Fruit fly (Drosophila melanogaster) whole organism, wandering third instar larva: Measurements from ENCODE around the gene shd.

Experiments
- Abd-B ChIP-seq: fragments of >200 bp; optimal IDR thresholded peaks from 2 replicates; lab custom pipeline; 2017; ENCODE audit warnings: missing biosample characterization, missing genetic modification characterization
- CG32264 ChIP-seq: fragments of 200-800 bp; sonication (Bioruptor generic); optimal IDR thresholded peaks from 2 replicates; lab custom pipeline; 2016; ENCODE audit warnings: missing biosample characterization, missing genetic modification characterization
- CG9705 ChIP-seq: fragments of 200-800 bp; sonication (Bioruptor generic); optimal IDR thresholded peaks from 2 replicates; lab custom pipeline; 2018; ENCODE audit warnings: missing biosample characterization, mild to moderate bottlenecking, missing genetic modification characterization
- CrebA ChIP-seq: fragments of 200-800 bp; sonication (Bioruptor generic); optimal IDR thresholded peaks from 2 replicates; lab custom pipeline; 2016; ENCODE audit warnings: missing biosample characterization, mild to moderate bottlenecking, missing genetic modification characterization, borderline replicate concordance
- Dif ChIP-seq: fragments of 200-275, 200-300 bp; sonication (Bioruptor generic); optimal IDR thresholded peaks from 2 replicates; lab custom pipeline; 2018; ENCODE audit warnings: missing biosample characterization, missing genetic modification characterization; ENCODE audit not compliant: partially characterized antibody
- GATAd ChIP-seq: sonication (Bioruptor generic); optimal IDR thresholded peaks from 2 replicates; lab custom pipeline; 2016; ENCODE audit warnings: missing biosample characterization, missing genetic modification characterization
- HLH106 ChIP-seq: fragments of 200-800 bp; optimal IDR thresholded peaks from 3 replicates; lab custom pipeline; 2019; ENCODE audit warnings: missing biosample characterization, mild to moderate bottlenecking, missing genetic modification characterization, moderate library complexity
- Hnf4 ChIP-seq: fragments of 200-800 bp; sonication (Bioruptor generic); optimal IDR thresholded peaks from 2 replicates; lab custom pipeline; 2016; ENCODE audit warnings: missing biosample characterization, mild to moderate bottlenecking, missing genetic modification characterization
- Hr78 ChIP-seq: fragments of >200 bp; optimal IDR thresholded peaks from 2 replicates; lab custom pipeline; 2017; ENCODE audit warnings: missing biosample characterization, missing genetic modification characterization
- Jra ChIP-seq: sonication (Bioruptor generic); optimal IDR thresholded peaks from 2 replicates; lab custom pipeline; 2016; ENCODE audit warnings: missing biosample characterization, missing genetic modification characterization
- Mio ChIP-seq: sonication (Bioruptor generic); optimal IDR thresholded peaks from 2 replicates; lab custom pipeline; 2016; ENCODE audit warnings: missing biosample characterization, missing genetic modification characterization
- Myc ChIP-seq: fragments of >200 bp; optimal IDR thresholded peaks from 2 replicates; lab custom pipeline; 2017
- N ChIP-seq: fragments of >200 bp; optimal IDR thresholded peaks from 2 replicates; lab custom pipeline; 2018; ENCODE audit warnings: missing biosample characterization, missing external identifiers, missing genetic modification characterization
- OdsH ChIP-seq: fragments of 200-800 bp; sonication (Bioruptor generic); optimal IDR thresholded peaks from 2 replicates; lab custom pipeline; 2016; ENCODE audit warnings: missing biosample characterization, mild to moderate bottlenecking, missing genetic modification characterization
- Rel ChIP-seq, 2 experiments: fragments of 200-800 bp; sonication (Bioruptor generic) in 1 of 2; optimal IDR thresholded peaks; 2 replicates in 1 of 2; 3 replicates in 1 of 2; lab custom pipeline; 2016 to 2019; ENCODE audit warnings: mild to moderate bottlenecking in 2 of 2, missing biosample characterization in 2 of 2, missing genetic modification characterization in 2 of 2, moderate library complexity in 1 of 2
- Vsx2 ChIP-seq: fragments of 200-300, 225-300 bp; sonication (Bioruptor generic); optimal IDR thresholded peaks from 2 replicates; lab custom pipeline; 2018; ENCODE audit warnings: missing biosample characterization, missing genetic modification characterization; ENCODE audit not compliant: partially characterized antibody
- br ChIP-seq: fragments of 200-800 bp; sonication (Bioruptor generic); optimal IDR thresholded peaks from 2 replicates; lab custom pipeline; 2016; ENCODE audit warnings: missing biosample characterization, missing genetic modification characterization
- brk ChIP-seq: fragments of 200-800 bp; sonication (Bioruptor generic); optimal IDR thresholded peaks from 2 replicates; lab custom pipeline; 2016; ENCODE audit warnings: missing biosample characterization, mild to moderate bottlenecking, missing genetic modification characterization
- dsf ChIP-seq: sonication (Bioruptor generic); optimal IDR thresholded peaks from 2 replicates; lab custom pipeline; 2016; ENCODE audit warnings: missing biosample characterization, missing genetic modification characterization, borderline replicate concordance
- foxo ChIP-seq, 2 experiments: fragments of 200-800 bp; sonication (Bioruptor generic); optimal IDR thresholded peaks; 2 replicates in 1 of 2; 3 replicates in 1 of 2; lab custom pipeline; 2016 to 2017; ENCODE audit warnings: missing biosample characterization in 2 of 2, missing genetic modification characterization in 2 of 2
- fru ChIP-seq: fragments of 200-800 bp; sonication (Bioruptor generic); optimal IDR thresholded peaks from 3 replicates; lab custom pipeline; 2016; ENCODE audit warnings: missing biosample characterization, mild to moderate bottlenecking, missing genetic modification characterization
- h ChIP-seq: fragments of 200-800 bp; sonication (Bioruptor generic); optimal IDR thresholded peaks from 3 replicates; lab custom pipeline; 2016; ENCODE audit warnings: missing biosample characterization, mild to moderate bottlenecking, missing genetic modification characterization
- jim ChIP-seq: fragments of 175-275, 200-325 bp; sonication (Bioruptor generic); optimal IDR thresholded peaks from 2 replicates; lab custom pipeline; 2016; ENCODE audit warnings: missing biosample characterization, mild to moderate bottlenecking, missing genetic modification characterization
- psq ChIP-seq: fragments of 200-800 bp; sonication (Bioruptor generic); optimal IDR thresholded peaks from 3 replicates; lab custom pipeline; 2017; ENCODE audit warnings: missing biosample characterization, mild to moderate bottlenecking, missing genetic modification characterization, moderate library complexity
- rgr ChIP-seq: fragments of 200-800 bp; sonication (Bioruptor generic); optimal IDR thresholded peaks from 3 replicates; lab custom pipeline; 2016; ENCODE audit warnings: missing biosample characterization, mild to moderate bottlenecking, missing genetic modification characterization
- sage ChIP-seq: fragments of 200-800 bp; sonication (Bioruptor generic); optimal IDR thresholded peaks from 2 replicates; lab custom pipeline; 2016; ENCODE audit warnings: missing biosample characterization, mild to moderate bottlenecking, missing genetic modification characterization
- sv ChIP-seq: fragments of 200-800 bp; sonication (Bioruptor generic); optimal IDR thresholded peaks from 3 replicates; lab custom pipeline; 2016; ENCODE audit warnings: missing biosample characterization, missing genetic modification characterization
- tai ChIP-seq: sonication (Bioruptor generic); optimal IDR thresholded peaks from 2 replicates; lab custom pipeline; 2016; ENCODE audit warnings: missing biosample characterization, missing genetic modification characterization
- usp ChIP-seq: fragments of >200 bp; optimal IDR thresholded peaks from 2 replicates; lab custom pipeline; 2017; ENCODE audit warnings: missing biosample characterization, missing genetic modification characterization

shd gene

dm6 chr3L:14615187-14615586 is 929 bp downstream of the shd start (continued):
- TF ChIP-seq Mio (GFP tag; lab: Kevin White, UChicago), result no peak
- peak; percentile 20 for TF ChIP-seq psq (GFP tag; lab: Kevin White, UChicago)
- TF ChIP-seq Abd-B (GFP tag; lab: Kevin White, UChicago), result no peak
- no peak for TF ChIP-seq Rel (GFP tag; optimal IDR thresholded peaks at IDR 0.05; lab: Kevin White, UChicago)
- no peak for TF ChIP-seq Rel (tag; optimal IDR thresholded peaks at IDR 0.05; lab: Kevin White, UChicago)
- no peak for TF ChIP-seq Myc (lab: Kevin White, UChicago)
- TF ChIP-seq Vsx2, result no peak
- TF ChIP-seq brk (GFP tag; lab: Kevin White, UChicago), result peak; percentile 18
- TF ChIP-seq usp (GFP tag; lab: Kevin White, UChicago), result no peak
- TF ChIP-seq dsf (GFP tag; lab: Kevin White, UChicago), result no peak
- TF ChIP-seq, all 38 proteins: peak for 12

dm6 chr3L:14616085-14617026 is 2.1 kb downstream of the shd start:
- peak; percentile 11 for TF ChIP-seq HLH106 (tag; lab: Kevin White, UChicago)
- peak; percentile 12 for TF ChIP-seq psq (GFP tag; lab: Kevin White, UChicago)
- TF ChIP-seq Hnf4 (GFP tag; lab: Kevin White, UChicago), result no peak
- TF ChIP-seq rgr (GFP tag; lab: Kevin White, UChicago), result peak; percentile 4

- no peak for TF ChIP-seq usp (GFP tag; lab: Kevin White, UChicago)
- no peak for TF ChIP-seq GATAd (GFP tag; lab: Kevin White, UChicago)
- no peak for TF ChIP-seq CrebA
- no peak for TF ChIP-seq Vsx2
- TF ChIP-seq br (GFP tag; lab: Kevin White, UChicago), result no peak
- no peak for TF ChIP-seq Jra (GFP tag; lab: Kevin White, UChicago)
- no peak for TF ChIP-seq Dif (GFP tag; lab: Kevin White, UChicago)
- TF ChIP-seq CG9705 (GFP tag; lab: Kevin White, UChicago), result no peak
- no peak for TF ChIP-seq h (GFP tag; lab: Kevin White, UChicago)
- no peak for TF ChIP-seq foxo (GFP tag; optimal IDR thresholded peaks at IDR 0.05; lab: Kevin White, UChicago)
- TF ChIP-seq tai (GFP tag; lab: Kevin White, UChicago), result no peak
- no peak for TF ChIP-seq Rel (GFP tag; optimal IDR thresholded peaks at IDR 0.05; lab: Kevin White, UChicago)
- TF ChIP-seq Rel (tag; optimal IDR thresholded peaks at IDR 0.05; lab: Kevin White, UChicago), result no peak
Measured at dm6 chr3L:14617511-14618217, 3.4 kb downstream of the shd start.

- TF ChIP-seq N (GFP tag; lab: Kevin White, UChicago), result no peak
- TF ChIP-seq fru (GFP tag; lab: Kevin White, UChicago), result no peak
- no peak for TF ChIP-seq Hr78 (GFP tag; lab: Kevin White, UChicago)
- TF ChIP-seq jim (GFP tag; lab: Kevin White, UChicago), result no peak
- no peak for TF ChIP-seq OdsH (GFP tag; lab: Kevin White, UChicago)
- no peak for TF ChIP-seq HLH106 (tag; lab: Kevin White, UChicago)
- no peak for TF ChIP-seq Mio (GFP tag; lab: Kevin White, UChicago)
- TF ChIP-seq sv (GFP tag; lab: Kevin White, UChicago), result no peak
- TF ChIP-seq Hnf4 (GFP tag; lab: Kevin White, UChicago), result no peak
- no peak for TF ChIP-seq sage (GFP tag; lab: Kevin White, UChicago)
- no peak for TF ChIP-seq Vsx2
- TF ChIP-seq tai (GFP tag; lab: Kevin White, UChicago), result no peak
- no peak for TF ChIP-seq foxo (GFP tag; optimal IDR thresholded peaks at IDR 0.05; lab: Kevin White, UChicago)
- no peak for TF ChIP-seq CG32264 (GFP tag; lab: Kevin White, UChicago)
Measured at dm6 chr3L:14618424-14618823, 4.2 kb downstream of the shd start.
